Fruit fly (Drosophila melanogaster) whole organism, embryonic: ENCODE measurements around the gene RpL34b.
A peak's percentile ranks its signal among the peaks of the same experiment; 100 is the strongest.

Experiments used
- CG4730 ChIP-seq: fragments of 200-800 bp; sonication (Bioruptor generic); IDR thresholded peaks from 2 replicates; pipeline ENCODE4 v1.3.6; 2022; ENCODE audit warnings: missing biosample characterization, missing genetic modification characterization
- CTCF ChIP-seq: fragments of 200-800 bp; sonication (Bioruptor generic); optimal IDR thresholded peaks from 2 replicates; lab custom pipeline; 2017; ENCODE audit warnings: missing biosample characterization, mild to moderate bottlenecking, missing genetic modification characterization, moderate library complexity
- MTF-1 ChIP-seq: fragments of 200-800 bp; sonication (Bioruptor generic); optimal IDR thresholded peaks from 2 replicates; lab custom pipeline; 2018; ENCODE audit warnings: missing biosample characterization, mild to moderate bottlenecking, missing genetic modification characterization, borderline replicate concordance
- NK7.1 ChIP-seq: fragments of 200-800 bp; sonication (Bioruptor generic); optimal IDR thresholded peaks from 3 replicates; lab custom pipeline; 2016; ENCODE audit warnings: missing biosample characterization, missing genetic modification characterization
- Sry-β ChIP-seq: fragments of 200-800 bp; sonication (Bioruptor generic); optimal IDR thresholded peaks from 2 replicates; lab custom pipeline; 2018; ENCODE audit warnings: missing biosample characterization, mild to moderate bottlenecking, missing genetic modification characterization, moderate library complexity
- fu2 ChIP-seq: fragments of 200-800 bp; sonication (Bioruptor generic); optimal IDR thresholded peaks from 2 replicates; lab custom pipeline; 2016; ENCODE audit warnings: missing biosample characterization, missing genetic modification characterization

DNA sequence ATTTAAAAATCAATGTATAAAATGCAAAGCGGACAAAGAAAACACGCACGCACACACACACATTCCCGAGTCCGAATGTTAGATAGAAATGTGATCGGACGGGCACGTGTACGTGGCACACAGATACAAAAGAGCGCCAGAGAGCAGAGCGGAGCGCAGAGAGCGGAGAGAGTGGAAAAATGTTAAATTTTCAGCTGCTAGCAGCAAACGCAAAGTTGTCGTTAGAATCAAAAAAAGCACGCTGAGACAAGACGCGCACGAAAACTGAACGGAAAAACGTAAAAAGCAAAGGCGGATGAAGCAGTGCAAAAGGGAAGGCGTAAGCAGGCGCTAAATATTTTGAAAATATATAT lies 18.2 kb upstream of the RpL34b start:
- TF ChIP-seq NK7.1 (GFP tag; lab: Kevin White, UChicago) (no peak), CG4730 (GFP tag; lab: Robert Waterston, UW) (no peak), Sry-β (GFP tag; lab: Kevin White, UChicago) (no peak), fu2 (no peak), CTCF (no peak), MTF-1 (GFP tag; lab: Kevin White, UChicago) (peak; percentile 49)
